Fruit fly (Drosophila melanogaster) Kc167 (cell line): ENCODE results near the gene CG7322.

Experiments used
- h ChIP-seq: fragments of >200 bp; optimal IDR thresholded peaks from 3 replicates; lab custom pipeline; 2018; ENCODE audit warnings: missing external identifiers
- ttk ChIP-seq: sonication (Bioruptor generic); optimal IDR thresholded peaks from 2 replicates; lab custom pipeline; 2017; ENCODE audit warnings: missing external identifiers

- TF ChIP-seq h (lab: Kevin White, UChicago): no peak
- TF ChIP-seq ttk (lab: Kevin White, UChicago): no peak
These were observed 43.4 kb upstream of the CG7322 start for dm6 chrX:18900958-18901357.
